Fruit fly (Drosophila melanogaster) whole organism, embryonic: ENCODE data around the gene CG14568.

Source experiments
- Ada2b ChIP-seq: fragments of 200-800 bp; sonication (Bioruptor generic); IDR thresholded peaks from 2 replicates; pipeline ENCODE4 v1.3.6; 2022; ENCODE audit warnings: missing biosample characterization, missing genetic modification characterization
- Atf6 ChIP-seq: fragments of 200-800 bp; sonication (Bioruptor generic); IDR thresholded peaks from 2 replicates; pipeline ENCODE4 v1.3.6; 2022; ENCODE audit warnings: missing biosample characterization, missing genetic modification characterization
- Bteb2 ChIP-seq: fragments of 200-800 bp; sonication (Bioruptor generic); optimal IDR thresholded peaks from 2 replicates; lab custom pipeline; 2016; ENCODE audit warnings: missing biosample characterization, missing genetic modification characterization
- CG1024 ChIP-seq: fragments of 200-800 bp; sonication (Bioruptor generic); IDR thresholded peaks from 2 replicates; pipeline ENCODE4 v1.3.6; 2022; ENCODE audit warnings: missing biosample characterization, missing genetic modification characterization
- CG11247 ChIP-seq: fragments of 200-800 bp; sonication (Bioruptor generic); IDR thresholded peaks from 2 replicates; pipeline ENCODE4 v1.3.6; 2022; ENCODE audit warnings: missing biosample characterization, missing genetic modification characterization
- CG13624 ChIP-seq: fragments of 200-800 bp; sonication (Bioruptor generic); optimal IDR thresholded peaks from 2 replicates; lab custom pipeline; 2016; ENCODE audit warnings: missing biosample characterization, missing genetic modification characterization
- CG14667 ChIP-seq: fragments of 200-800 bp; sonication (Bioruptor generic); IDR thresholded peaks from 2 replicates; pipeline ENCODE4 v1.3.6; 2022; ENCODE audit warnings: missing biosample characterization, missing genetic modification characterization
- CG14710 ChIP-seq: fragments of 200-800 bp; sonication (Bioruptor generic); optimal IDR thresholded peaks from 3 replicates; lab custom pipeline; 2019; ENCODE audit warnings: missing biosample characterization, mild to moderate bottlenecking, missing genetic modification characterization, moderate library complexity
- CG15269 ChIP-seq: fragments of 200-800 bp; sonication (Bioruptor generic); optimal IDR thresholded peaks from 2 replicates; lab custom pipeline; 2018; ENCODE audit warnings: missing biosample characterization, mild to moderate bottlenecking, missing genetic modification characterization, moderate library complexity
- CG18011 ChIP-seq: fragments of 200-800 bp; sonication (Bioruptor generic); optimal IDR thresholded peaks from 2 replicates; lab custom pipeline; 2017; ENCODE audit warnings: missing biosample characterization, missing genetic modification characterization, mild to moderate bottlenecking, moderate library complexity, missing genotype
- CG18599 ChIP-seq: fragments of 200-800 bp; sonication (Bioruptor generic); optimal IDR thresholded peaks from 3 replicates; lab custom pipeline; 2017; ENCODE audit warnings: missing biosample characterization, missing genetic modification characterization, mild to moderate bottlenecking, moderate library complexity, missing genetic modification reagents
- CG2889 ChIP-seq: fragments of 200-800 bp; sonication (Bioruptor generic); IDR thresholded peaks from 3 replicates; pipeline ENCODE4 v1.3.6; 2022; ENCODE audit warnings: missing biosample characterization, missing genetic modification characterization
- CG3407 ChIP-seq: fragments of 200-800 bp; sonication (Bioruptor generic); optimal IDR thresholded peaks from 2 replicates; lab custom pipeline; 2018; ENCODE audit warnings: missing biosample characterization, mild to moderate bottlenecking, missing genetic modification characterization
- CG3838 ChIP-seq: fragments of 200-800 bp; sonication (Bioruptor generic); optimal IDR thresholded peaks from 3 replicates; lab custom pipeline; 2016; ENCODE audit warnings: missing biosample characterization, missing genetic modification characterization
- CG4360 ChIP-seq: fragments of 200-800 bp; sonication (Bioruptor generic); IDR thresholded peaks from 2 replicates; pipeline ENCODE4 v1.3.6; 2022; ENCODE audit warnings: missing biosample characterization, missing genetic modification characterization
- CG43689 ChIP-seq: fragments of 200-800 bp; sonication (Bioruptor generic); IDR thresholded peaks from 2 replicates; pipeline ENCODE4 v1.3.6; 2022; ENCODE audit warnings: missing biosample characterization, missing genetic modification characterization
- CG5245 ChIP-seq: fragments of 200-800 bp; sonication (Bioruptor generic); optimal IDR thresholded peaks from 3 replicates; lab custom pipeline; 2016; ENCODE audit warnings: missing biosample characterization, missing genetic modification characterization
- CG6654 ChIP-seq: fragments of 200-800 bp; sonication (Bioruptor generic); optimal IDR thresholded peaks from 2 replicates; lab custom pipeline; 2017; ENCODE audit warnings: missing biosample characterization, mild to moderate bottlenecking, missing genetic modification characterization
- CG8924 ChIP-seq: fragments of 200-800 bp; optimal IDR thresholded peaks from 3 replicates; lab custom pipeline; 2019; ENCODE audit warnings: missing biosample characterization, mild to moderate bottlenecking, missing genetic modification characterization, moderate library complexity
- GATAe ChIP-seq: fragments of 200-800 bp; sonication (Bioruptor generic); conservative IDR thresholded peaks from 2 replicates; pipeline ENCODE4 v1.3.6; 2022; ENCODE audit warnings: missing biosample characterization, missing genetic modification characterization
- Med ChIP-seq: fragments of 200-800 bp; sonication (Bioruptor generic); peaks from one replicate; lab custom pipeline; 2016; ENCODE audit warnings: missing biosample characterization, missing genetic modification characterization, mild to moderate bottlenecking, inconsistent platforms, moderate library complexity
- Mes4 ChIP-seq: fragments of 200-800 bp; sonication (Bioruptor generic); optimal IDR thresholded peaks from 2 replicates; lab custom pipeline; 2016; ENCODE audit warnings: missing biosample characterization, missing genetic modification characterization
- Opbp ChIP-seq: fragments of 200-800 bp; sonication (Bioruptor generic); IDR thresholded peaks from 3 replicates; pipeline ENCODE4 v1.3.6; 2022; ENCODE audit warnings: missing biosample characterization, missing genetic modification characterization; ENCODE audit not compliant: partially characterized antibody
- Taf1 ChIP-seq: fragments of 200-800 bp; sonication (Bioruptor generic); IDR thresholded peaks from 2 replicates; pipeline ENCODE4 v1.3.6; 2022; ENCODE audit warnings: missing biosample characterization, missing genetic modification characterization
- Trl ChIP-seq, 3 experiments: fragments of >200 bp in 2 of 3; fragments of 200-800 bp in 1 of 3; sonication (Bioruptor generic) in 1 of 3; optimal IDR thresholded peaks; 2 replicates in 1 of 3; 3 replicates in 2 of 3; lab custom pipeline; 2016 to 2017; ENCODE audit warnings: missing biosample characterization in 1 of 3, missing genetic modification characterization in 1 of 3
- ara ChIP-seq: fragments of 200-800 bp; sonication (Bioruptor generic); IDR thresholded peaks from 2 replicates; pipeline ENCODE4 v1.3.6; 2022; ENCODE audit warnings: missing biosample characterization, missing genetic modification characterization
- ato ChIP-seq: fragments of 200-800 bp; sonication (Bioruptor generic); IDR thresholded peaks from 2 replicates; pipeline ENCODE4 v1.3.6; 2022; ENCODE audit warnings: missing biosample characterization, missing genetic modification characterization; ENCODE audit not compliant: partially characterized antibody
- chn ChIP-seq: fragments of 200-800 bp; sonication (Bioruptor generic); optimal IDR thresholded peaks from 2 replicates; lab custom pipeline; 2016; ENCODE audit warnings: missing biosample characterization, missing genetic modification characterization
- dysf ChIP-seq: fragments of 200-800 bp; sonication (Bioruptor generic); IDR thresholded peaks from 3 replicates; pipeline ENCODE4 v1.3.6; 2022; ENCODE audit warnings: missing biosample characterization, missing genetic modification characterization
- fu2 ChIP-seq: fragments of 200-800 bp; sonication (Bioruptor generic); optimal IDR thresholded peaks from 2 replicates; lab custom pipeline; 2016; ENCODE audit warnings: missing biosample characterization, missing genetic modification characterization
- gce ChIP-seq: fragments of 200-800 bp; sonication (Bioruptor generic); IDR thresholded peaks from 3 replicates; pipeline ENCODE4 v1.3.6; 2022; ENCODE audit warnings: missing biosample characterization, missing genetic modification characterization
- sc ChIP-seq, 3 experiments: fragments of >200 bp in 2 of 3; fragments of 200-800 bp in 1 of 3; sonication (Bioruptor generic) in 1 of 3; optimal IDR thresholded peaks; 2 replicates in 2 of 3; 3 replicates in 1 of 3; lab custom pipeline; 2017; ENCODE audit warnings: mild to moderate bottlenecking in 1 of 3, missing biosample characterization in 1 of 3, missing genetic modification characterization in 1 of 3, missing genetic modification reagents in 1 of 3
- sim ChIP-seq: fragments of 200-800 bp; sonication (Bioruptor generic); IDR thresholded peaks from 2 replicates; pipeline ENCODE4 v1.3.6; 2022; ENCODE audit warnings: missing biosample characterization, missing genetic modification characterization
- slou ChIP-seq: fragments of 200-800 bp; sonication (Bioruptor generic); optimal IDR thresholded peaks from 3 replicates; lab custom pipeline; 2016; ENCODE audit warnings: missing biosample characterization, missing genetic modification characterization
- tup ChIP-seq: fragments of 200-800 bp; sonication (Bioruptor generic); optimal IDR thresholded peaks from 2 replicates; lab custom pipeline; 2016; ENCODE audit warnings: missing biosample characterization, mild to moderate bottlenecking, missing genetic modification characterization, moderate library complexity
- unpg ChIP-seq: fragments of 200-800 bp; sonication (Bioruptor generic); optimal IDR thresholded peaks from 3 replicates; lab custom pipeline; 2018; ENCODE audit warnings: missing biosample characterization, mild to moderate bottlenecking, missing genetic modification characterization, moderate library complexity
- vvl ChIP-seq: fragments of 200-800 bp; sonication (Bioruptor generic); IDR thresholded peaks from 2 replicates; pipeline ENCODE4 v1.3.6; 2022; ENCODE audit warnings: missing biosample characterization, missing genetic modification characterization
- zen2 ChIP-seq: fragments of 200-800 bp; sonication (Bioruptor generic); IDR thresholded peaks from 3 replicates; pipeline ENCODE4 v1.3.6; 2022; ENCODE audit warnings: missing biosample characterization, missing genetic modification characterization; ENCODE audit not compliant: partially characterized antibody
- zf30C ChIP-seq: fragments of 200-800 bp; sonication (Bioruptor generic); optimal IDR thresholded peaks from 3 replicates; lab custom pipeline; 2018; ENCODE audit warnings: missing biosample characterization, mild to moderate bottlenecking, missing genetic modification characterization
- zfh2 ChIP-seq: fragments of 200-800 bp; sonication (Bioruptor generic); optimal IDR thresholded peaks from 2 replicates; lab custom pipeline; 2016; ENCODE audit warnings: missing biosample characterization, missing genetic modification characterization

The CG14568 gene

DNA sequence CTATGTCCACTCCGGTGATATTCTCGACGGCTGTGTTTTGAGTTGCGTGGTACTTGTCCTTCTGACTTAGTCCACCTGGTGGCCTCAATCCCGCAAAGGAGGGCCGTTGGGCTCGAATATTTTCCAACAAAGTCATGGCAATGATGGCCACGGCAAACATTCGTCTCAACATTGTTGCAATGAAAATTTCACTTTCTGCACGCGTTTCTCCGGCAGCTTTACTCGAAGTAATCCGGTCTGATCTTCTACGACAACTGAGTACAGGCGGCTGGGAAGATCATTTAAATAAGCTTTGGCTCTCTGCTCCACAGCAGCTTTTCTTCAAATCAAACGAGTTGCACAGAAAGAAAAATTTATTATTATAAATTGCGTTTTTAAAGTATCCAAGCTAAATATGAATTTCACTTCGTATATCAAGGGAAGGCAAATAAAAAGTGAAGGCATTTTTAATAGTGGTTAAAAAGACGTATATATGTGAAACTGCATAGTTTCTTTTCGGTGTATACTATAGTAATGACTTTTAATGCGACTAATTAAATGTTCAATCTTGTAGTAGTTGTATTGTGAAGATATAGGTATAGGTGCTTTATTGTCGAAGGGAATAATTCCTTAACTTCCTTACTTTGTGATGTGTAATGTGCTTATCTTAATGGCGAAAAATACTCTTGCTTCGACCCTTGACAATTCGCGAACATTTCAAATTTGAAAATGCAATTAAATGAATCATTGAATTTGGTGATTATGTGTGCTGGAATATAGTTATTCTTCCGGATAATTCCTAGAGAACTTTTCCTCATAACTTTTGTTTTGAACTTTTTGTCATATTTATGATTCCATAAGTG lies 5.1 kb upstream of the CG14568 start, which contains the start of gene CG14567 (continued):
- peak; percentile 12 for TF ChIP-seq CG18599

dm6 chr3L:21733799-21734198 lies 512 bp upstream of the CG14568 start, which contains the start of gene CG14573:
Gene CG14573 (plus strand): TSS chr3L:21734099.
- no peak for TF ChIP-seq CG18011 (GFP tag; lab: Kevin White, UChicago)
- 0 out of 2 replicates have a peak, but pooled peaks have one; percentile 28 for TF ChIP-seq vvl (GFP tag; lab: Robert Waterston, UW)

DNA sequence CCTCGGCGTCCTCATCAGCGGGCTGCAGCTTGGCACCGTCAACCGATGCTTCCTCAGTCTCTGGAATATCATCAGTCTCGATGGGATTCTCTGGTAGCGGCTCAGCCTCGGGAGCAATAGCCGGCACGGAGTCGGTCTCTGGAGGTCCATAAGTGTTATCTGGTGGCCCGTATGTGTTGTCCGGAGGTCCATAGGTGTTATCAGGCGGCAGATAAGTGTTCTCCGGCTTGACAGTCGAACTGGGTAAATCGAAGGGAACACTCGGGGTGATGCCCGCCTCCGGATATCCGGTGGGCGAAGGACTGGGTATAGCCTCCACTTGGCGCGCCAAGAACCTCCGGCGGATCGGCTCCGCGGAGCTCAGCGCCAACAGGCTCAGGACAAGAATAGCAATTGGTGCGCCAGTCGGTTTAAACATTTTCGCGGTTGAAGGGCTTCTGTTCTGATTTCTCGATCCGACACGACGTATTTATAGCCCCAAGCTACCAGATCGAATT lies 2.1 kb downstream of the CG14568 start, which contains the start of gene CG14569:
TSS of gene CG14569 (minus strand) at position 447 of the 497 bp plus-strand sequence.
- no peak for TF ChIP-seq CG1024 (GFP tag; lab: Robert Waterston, UW)
- no peak for TF ChIP-seq zen2 (GFP tag; lab: Robert Waterston, UW)
- no peak for TF ChIP-seq fu2 (GFP tag; lab: Kevin White, UChicago)
- TF ChIP-seq Taf1 = no peak
- peak; percentile 8 for TF ChIP-seq Med (GFP tag; lab: Kevin White, UChicago)
- TF ChIP-seq dysf (GFP tag; lab: Robert Waterston, UW) = 0 out of 3 replicates have a peak, but pooled peaks have one; percentile 27
- no peak for TF ChIP-seq CG4360 (GFP tag; lab: Robert Waterston, UW)
- no peak for TF ChIP-seq Atf6
- TF ChIP-seq gce (GFP tag; lab: Robert Waterston, UW) = 0 out of 3 replicates have a peak, but pooled peaks have one; percentile 6
- no peak for TF ChIP-seq CG3407 (GFP tag; lab: Kevin White, UChicago)
- TF ChIP-seq slou (GFP tag; lab: Kevin White, UChicago) = no peak

dm6 chr3L:21730354-21730753 lies 2.9 kb downstream of the CG14568 start, which contains the start of gene CG14570:
Gene CG14570 (minus strand): TSS chr3L:21730454.
- no peak for TF ChIP-seq Mes4
- no peak for TF ChIP-seq CG13624 (GFP tag; lab: Kevin White, UChicago)
- TF ChIP-seq Bteb2 = no peak
- TF ChIP-seq zf30C (GFP tag; lab: Kevin White, UChicago) = no peak
- peak; percentile 22; the same call in 1 of the 2 replicates for TF ChIP-seq CG11247
- TF ChIP-seq CG43689 (GFP tag; lab: Robert Waterston, UW) = no peak
- TF ChIP-seq Ada2b (GFP tag; lab: Robert Waterston, UW) = no peak

DNA sequence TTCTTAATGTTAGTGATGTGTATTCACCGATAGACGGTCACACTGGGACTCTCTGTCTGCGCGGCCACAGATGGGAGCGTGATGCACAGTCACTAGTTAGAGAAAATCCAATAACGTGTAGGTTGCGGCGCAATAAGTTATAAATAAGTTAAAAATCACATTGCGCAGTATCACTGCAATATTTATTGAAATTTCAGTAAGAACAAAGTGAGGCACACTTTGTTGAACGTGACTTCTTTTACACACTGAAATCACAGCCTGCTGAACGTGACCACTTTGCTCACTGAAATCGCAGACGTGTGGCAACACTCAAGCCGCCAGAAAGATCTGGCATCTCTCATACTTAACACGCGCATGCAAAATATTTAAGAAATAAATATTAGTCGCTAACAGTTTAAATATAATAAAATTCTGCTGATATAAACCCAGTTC lies 4.7 kb downstream of the CG14568 start, which contains the start of the genes CG11247 and Polr2H:
TSS of gene CG11247 (minus strand) at position 191 of the 432 bp plus-strand sequence.
TSS of gene Polr2H (plus strand) at position 317 of the 432 bp plus-strand sequence.
- TF ChIP-seq zfh2 (GFP tag; lab: Kevin White, UChicago) (peak; percentile 97), CG14710 (tag; lab: Kevin White, UChicago) (peak; percentile 97), CG5245 (GFP tag; lab: Kevin White, UChicago) (peak; percentile 81), ara (peak; percentile 88), CG8924 (tag; lab: Kevin White, UChicago) (peak; percentile 83), CG15269 (tag; lab: Kevin White, UChicago) (peak; percentile 78), Mes4 (peak; percentile 72), CG2889 (GFP tag; lab: Robert Waterston, UW) (peak; percentile 92), Trl (optimal IDR thresholded peaks at IDR 0.05; lab: Kevin White, UChicago) (no peak), Trl (GFP tag; optimal IDR thresholded peaks at IDR 0.05; lab: Kevin White, UChicago) (peak; percentile 95), tup (peak; percentile 81), ato (0 out of 2 replicates have a peak, but pooled peaks have one; percentile 48), CG3838 (GFP tag; lab: Kevin White, UChicago) (peak; percentile 78), sc (optimal IDR thresholded peaks at IDR 0.05; lab: Kevin White, UChicago) (no peak), sc (GFP tag; optimal IDR thresholded peaks at IDR 0.05; lab: Kevin White, UChicago) (peak; percentile 53), chn (GFP tag; lab: Kevin White, UChicago) (peak; percentile 96), sim (GFP tag; lab: Robert Waterston, UW) (peak; percentile 70), CG14667 (GFP tag; lab: Robert Waterston, UW) (peak; percentile 91), unpg (GFP tag; lab: Kevin White, UChicago) (peak; percentile 90), CG6654 (GFP tag; lab: Kevin White, UChicago) (peak; percentile 72), Opbp (peak; percentile 79), GATAe (peak; percentile 81)
